Worm (Caenorhabditis elegans): ENCODE results near the gene str-129.

ce11 chrV:8050059-8050677 lies 42.1 kb downstream of the str-129 start:
- TF ChIP-seq ceh-13 (GFP tag; optimal IDR thresholded peaks at IDR 0.05) (no peak), ceh-36 (tag; optimal IDR thresholded peaks at IDR 0.05) (no peak), ama-1 (optimal IDR thresholded peaks at IDR 0.05) (no peak), flt-1 (GFP tag; IDR thresholded peaks at IDR 0.05) (no peak), sea-1 (GFP tag; conservative IDR thresholded peaks at IDR 0.05) (no peak), hmbx-1 (tag; optimal IDR thresholded peaks at IDR 0.05) (no peak), pes-1 (GFP tag; IDR thresholded peaks at IDR 0.05) (no peak)
